Fruit fly (Drosophila melanogaster) whole organism: ENCODE data around the gene DPCoAC.

Experiments
- CG8478 ChIP-seq: fragments of >200 bp; optimal IDR thresholded peaks from 2 replicates; lab custom pipeline; 2018; ENCODE audit warnings: inconsistent platforms
- EcR ChIP-seq, 2 experiments: fragments of >200 bp; optimal IDR thresholded peaks; 2 replicates each; lab custom pipeline; 2017; ENCODE audit warnings: missing biosample characterization in 2 of 2, missing genetic modification characterization in 2 of 2, missing genetic modification reagents in 2 of 2
- pan ChIP-seq: fragments of >200 bp; optimal IDR thresholded peaks from 2 replicates; lab custom pipeline; 2017
- psq ChIP-seq: fragments of >200 bp; optimal IDR thresholded peaks from 2 replicates; lab custom pipeline; 2017

DNA sequence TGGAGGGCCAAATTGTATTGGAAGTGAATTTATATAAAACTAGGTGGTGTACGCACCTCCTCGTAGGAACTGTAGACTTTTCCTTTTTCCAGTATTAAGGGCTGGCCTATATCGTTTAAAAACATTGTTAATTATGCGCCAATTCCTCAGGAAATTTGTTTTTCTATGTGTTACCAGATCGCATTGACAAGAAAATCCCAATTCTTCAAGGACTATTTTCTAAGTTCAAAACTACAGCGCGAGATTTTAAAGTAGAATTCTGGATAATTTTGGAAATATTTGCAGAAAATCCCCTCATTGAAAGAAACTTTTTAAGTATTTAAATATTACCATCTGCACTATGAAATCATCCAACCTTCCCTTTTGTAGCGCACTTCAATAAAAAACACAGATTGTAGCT is 23.9 kb upstream of the DPCoAC start, which contains the start of gene CG34008:
- no peak for TF ChIP-seq pan (lab: Kevin White, UChicago)
- TF ChIP-seq psq (lab: Kevin White, UChicago), result no peak
- TF ChIP-seq CG8478 (lab: Kevin White, UChicago), result no peak
- TF ChIP-seq EcR (GFP tag; optimal IDR thresholded peaks at IDR 0.05; lab: Kevin White, UChicago), result no peak
